Worm (Caenorhabditis elegans) whole organism, young adult: ENCODE data around the gene T02C12.5.
A peak's percentile ranks its signal among the peaks of the same experiment; 100 is the strongest.

Source experiments
- B0035.1 ChIP-seq: sonication (generic microtip); optimal IDR thresholded peaks from 2 replicates; lab custom pipeline; 2016; ENCODE audit warnings: missing genetic modification characterization, mild to moderate bottlenecking, missing compliant biosample characterization, missing genotype, missing genetic modification reagents
- F10E7.11 ChIP-seq: sonication (generic microtip); optimal IDR thresholded peaks from 2 replicates; lab custom pipeline; 2017; ENCODE audit warnings: mild to moderate bottlenecking, missing genetic modification characterization, moderate library complexity, missing compliant biosample characterization
- F23B12.7 ChIP-seq: sonication (generic microtip); optimal IDR thresholded peaks from 2 replicates; lab custom pipeline; 2017; ENCODE audit warnings: missing genetic modification characterization, mild to moderate bottlenecking, missing compliant biosample characterization, antibody characterized with exemption, moderate library complexity; ENCODE audit not compliant: insufficient read depth
- F52B5.7 ChIP-seq: sonication (generic microtip); optimal IDR thresholded peaks from 2 replicates; lab custom pipeline; 2016; ENCODE audit warnings: mild to moderate bottlenecking, missing genetic modification characterization, missing compliant biosample characterization
- F55B11.4 ChIP-seq: sonication (generic microtip); optimal IDR thresholded peaks from 2 replicates; lab custom pipeline; 2016; ENCODE audit warnings: missing compliant biosample characterization, missing genetic modification characterization, borderline replicate concordance; ENCODE audit not compliant: insufficient read depth
- K12H6.12 ChIP-seq: fragments of 200-800 bp; sonication (Bioruptor generic); optimal IDR thresholded peaks from 2 replicates; lab custom pipeline; 2018; ENCODE audit warnings: mild to moderate bottlenecking, missing genetic modification characterization, missing compliant biosample characterization
- Y79H2A.3 ChIP-seq: fragments of 200-800 bp; sonication (Bioruptor generic); conservative IDR thresholded peaks from 2 replicates; pipeline ENCODE4 v1.3.6; 2022; ENCODE audit warnings: missing genetic modification reagents, missing genetic modification characterization, missing compliant biosample characterization
- Y95B8A.8 ChIP-seq: fragments of 200-800 bp; sonication (Bioruptor generic); IDR thresholded peaks from 2 replicates; pipeline ENCODE4 v1.3.6; 2022; ENCODE audit warnings: missing genetic modification reagents, missing genetic modification characterization, missing compliant biosample characterization
- athp-1 ChIP-seq: sonication (generic microtip); optimal IDR thresholded peaks from 2 replicates; lab custom pipeline; 2017; ENCODE audit warnings: mild to moderate bottlenecking, missing genetic modification characterization, missing compliant biosample characterization
- attf-5 ChIP-seq: fragments of 200-800 bp; sonication (Bioruptor generic); optimal IDR thresholded peaks from 2 replicates; lab custom pipeline; 2018; ENCODE audit warnings: mild to moderate bottlenecking, missing genetic modification characterization, missing compliant biosample characterization
- ccch-3 ChIP-seq: fragments of 200-800 bp; sonication (Bioruptor generic); optimal IDR thresholded peaks from 2 replicates; lab custom pipeline; 2018; ENCODE audit warnings: mild to moderate bottlenecking, missing genetic modification characterization, missing compliant biosample characterization
- ceh-100 ChIP-seq: fragments of 200-800 bp; sonication (Bioruptor generic); IDR thresholded peaks from 2 replicates; pipeline ENCODE4 v1.3.6; 2022; ENCODE audit warnings: missing genetic modification reagents, missing genetic modification characterization, missing compliant biosample characterization
- ceh-27 ChIP-seq: fragments of 200-800 bp; sonication (Bioruptor generic); optimal IDR thresholded peaks from 2 replicates; lab custom pipeline; 2018; ENCODE audit warnings: mild to moderate bottlenecking, missing genetic modification characterization, moderate library complexity, missing compliant biosample characterization
- chd-7 ChIP-seq: sonication (generic microtip); optimal IDR thresholded peaks from 2 replicates; lab custom pipeline; 2016; ENCODE audit warnings: mild to moderate bottlenecking, missing genetic modification characterization, moderate library complexity, missing compliant biosample characterization
- dox-1 ChIP-seq: fragments of 200-800 bp; sonication (Bioruptor generic); IDR thresholded peaks from 2 replicates; pipeline ENCODE4 v1.3.6; 2022; ENCODE audit warnings: missing genetic modification reagents, missing genetic modification characterization, missing compliant biosample characterization
- efl-1 ChIP-seq: fragments of 150-350 bp; optimal IDR thresholded peaks from 2 replicates; lab custom pipeline; 2014; ENCODE audit warnings: missing biosample characterization, missing genetic modification reagents, missing genetic modification characterization
- egl-44 ChIP-seq: fragments of 200-800 bp; sonication (Bioruptor generic); IDR thresholded peaks from 2 replicates; pipeline ENCODE4 v1.3.6; 2022; ENCODE audit warnings: missing genetic modification reagents, missing genetic modification characterization, missing compliant biosample characterization
- egrh-3 ChIP-seq: fragments of 200-800 bp; sonication (Bioruptor generic); IDR thresholded peaks from 2 replicates; pipeline ENCODE4 v1.3.6; 2022; ENCODE audit warnings: missing genetic modification reagents, missing genetic modification characterization, missing compliant biosample characterization
- ets-4 ChIP-seq: fragments of 200-800 bp; sonication (Bioruptor generic); optimal IDR thresholded peaks from 2 replicates; lab custom pipeline; 2018; ENCODE audit warnings: mild to moderate bottlenecking, missing genetic modification characterization, missing compliant biosample characterization
- hmg-1.2 ChIP-seq: fragments of 200-800 bp; sonication (Bioruptor generic); IDR thresholded peaks from 2 replicates; pipeline ENCODE4 v1.3.6; 2022; ENCODE audit warnings: missing genetic modification reagents, missing genetic modification characterization, missing compliant biosample characterization
- hsf-1 ChIP-seq: fragments of 200-800 bp; sonication (Bioruptor generic); IDR thresholded peaks from 2 replicates; pipeline ENCODE4 v1.3.6; 2022; ENCODE audit warnings: missing genetic modification reagents, missing genetic modification characterization, missing compliant biosample characterization
- lag-1 ChIP-seq: fragments of 200-800 bp; sonication (Bioruptor generic); IDR thresholded peaks from 2 replicates; pipeline ENCODE4 v1.3.6; 2022; ENCODE audit warnings: missing genetic modification reagents, missing genetic modification characterization, missing compliant biosample characterization
- let-526 ChIP-seq: fragments of 200-800 bp; sonication (Bioruptor generic); IDR thresholded peaks from 2 replicates; pipeline ENCODE4 v1.3.6; 2022; ENCODE audit warnings: missing genetic modification reagents, missing genetic modification characterization, missing compliant biosample characterization
- lin-35 ChIP-seq, 3 experiments: fragments of 150-350 bp in 2 of 3; sonication (generic microtip) in 1 of 3; optimal IDR thresholded peaks; 2 replicates each; lab custom pipeline; 2014 to 2018; ENCODE audit warnings: missing biosample characterization in 3 of 3, missing genetic modification characterization in 3 of 3, missing genetic modification reagents in 3 of 3
- lin-54 ChIP-seq: fragments of 200-800 bp; sonication (Bioruptor generic); optimal IDR thresholded peaks from 2 replicates; lab custom pipeline; 2018; ENCODE audit warnings: mild to moderate bottlenecking, missing genetic modification characterization, missing compliant biosample characterization
- madf-10 ChIP-seq: sonication (generic microtip); optimal IDR thresholded peaks from 2 replicates; lab custom pipeline; 2016; ENCODE audit warnings: mild to moderate bottlenecking, missing genetic modification characterization, missing compliant biosample characterization
- madf-8 ChIP-seq: fragments of 200-800 bp; sonication (Bioruptor generic); conservative IDR thresholded peaks from 2 replicates; pipeline ENCODE4 v1.3.6; 2022; ENCODE audit warnings: missing genetic modification reagents, missing genetic modification characterization, missing compliant biosample characterization
- nfya-2 ChIP-seq: fragments of 200-800 bp; sonication (Bioruptor generic); IDR thresholded peaks from 2 replicates; pipeline ENCODE4 v1.3.6; 2022; ENCODE audit warnings: missing genetic modification reagents, missing genetic modification characterization, missing compliant biosample characterization
- nhr-179 ChIP-seq: sonication (generic microtip); optimal IDR thresholded peaks from 2 replicates; lab custom pipeline; 2016; ENCODE audit warnings: mild to moderate bottlenecking, missing genetic modification characterization, missing compliant biosample characterization
- nhr-27 ChIP-seq: fragments of 200-800 bp; sonication (Bioruptor generic); optimal IDR thresholded peaks from 2 replicates; lab custom pipeline; 2018; ENCODE audit warnings: mild to moderate bottlenecking, missing genetic modification characterization, moderate library complexity, missing compliant biosample characterization
- nhr-90 ChIP-seq: sonication (generic microtip); optimal IDR thresholded peaks from 2 replicates; lab custom pipeline; 2016; ENCODE audit warnings: missing genotype, mild to moderate bottlenecking, missing genetic modification characterization, missing compliant biosample characterization
- pbrm-1 ChIP-seq: fragments of 200-800 bp; sonication (Bioruptor generic); IDR thresholded peaks from 2 replicates; pipeline ENCODE4 v1.3.6; 2022; ENCODE audit warnings: missing genetic modification reagents, missing genetic modification characterization, missing compliant biosample characterization
- pha-4 ChIP-seq: fragments of 150-350 bp; sonication (generic microtip); optimal IDR thresholded peaks from 2 replicates; lab custom pipeline; 2014; ENCODE audit warnings: missing biosample characterization, missing genetic modification reagents, missing genetic modification characterization
- rcor-1 ChIP-seq: fragments of 200-800 bp; sonication (Bioruptor generic); IDR thresholded peaks from 2 replicates; pipeline ENCODE4 v1.3.6; 2022; ENCODE audit warnings: missing genetic modification reagents, missing genetic modification characterization, missing compliant biosample characterization
- repo-1 ChIP-seq: sonication (generic microtip); optimal IDR thresholded peaks from 2 replicates; lab custom pipeline; 2017; ENCODE audit warnings: mild to moderate bottlenecking, missing genetic modification characterization, missing compliant biosample characterization
- rpc-1 ChIP-seq, 2 experiments: fragments of 150-350 bp in 1 of 2; sonication (generic microtip) in 1 of 2; optimal IDR thresholded peaks; 2 replicates each; lab custom pipeline; 2014 to 2018; ENCODE audit warnings: missing biosample characterization in 1 of 2, missing genetic modification characterization in 1 of 2, missing genetic modification reagents in 1 of 2, missing genotype in 1 of 2
- snpc-1.1 ChIP-seq: sonication (generic microtip); optimal IDR thresholded peaks from 2 replicates; lab custom pipeline; 2017; ENCODE audit warnings: missing genetic modification characterization, mild to moderate bottlenecking, missing compliant biosample characterization, antibody characterized with exemption, moderate library complexity, missing genotype, missing genetic modification reagents; ENCODE audit not compliant: insufficient read depth
- snpc-4 ChIP-seq, 5 experiments: fragments of 150-350 bp in 1 of 5; sonication (generic microtip) in 4 of 5; optimal IDR thresholded peaks; 2 replicates each; lab custom pipeline; 2014 to 2018; ENCODE audit warnings: missing genetic modification characterization in 5 of 5, missing biosample characterization in 3 of 5, antibody characterized with exemption in 2 of 5, mild to moderate bottlenecking in 2 of 5, missing compliant biosample characterization in 2 of 5, missing genotype in 2 of 5, moderate library complexity in 2 of 5, missing genetic modification reagents in 1 of 5
- tbp1 ChIP-seq: fragments of 200-800 bp; sonication (Bioruptor generic); optimal IDR thresholded peaks from 2 replicates; lab custom pipeline; 2018; ENCODE audit warnings: mild to moderate bottlenecking, missing genetic modification characterization, missing compliant biosample characterization
- tbx-9 ChIP-seq: sonication (generic microtip); optimal IDR thresholded peaks from 2 replicates; lab custom pipeline; 2016; ENCODE audit warnings: borderline replicate concordance, missing genetic modification characterization, inconsistent platforms, missing compliant biosample characterization
- tlf-1 ChIP-seq: fragments of 200-800 bp; sonication (Bioruptor generic); optimal IDR thresholded peaks from 2 replicates; lab custom pipeline; 2018; ENCODE audit warnings: mild to moderate bottlenecking, missing genetic modification characterization, missing compliant biosample characterization
- unc-62 ChIP-seq: fragments of 150-350 bp; optimal IDR thresholded peaks from 2 replicates; lab custom pipeline; 2014; ENCODE audit warnings: missing biosample characterization, missing genetic modification reagents, missing genetic modification characterization
- xnd-1 ChIP-seq: sonication (generic microtip); optimal IDR thresholded peaks from 2 replicates; lab custom pipeline; 2016; ENCODE audit warnings: missing genotype, missing genetic modification reagents, missing genetic modification characterization, missing compliant biosample characterization
- ztf-22 ChIP-seq: fragments of 200-800 bp; sonication (Bioruptor generic); optimal IDR thresholded peaks from 2 replicates; lab custom pipeline; 2018; ENCODE audit warnings: mild to moderate bottlenecking, missing genetic modification characterization, moderate library complexity, missing compliant biosample characterization
- ztf-28 ChIP-seq: fragments of 200-800 bp; sonication (Bioruptor generic); IDR thresholded peaks from 2 replicates; pipeline ENCODE4 v1.3.6; 2022; ENCODE audit warnings: missing genetic modification reagents, missing genetic modification characterization, missing compliant biosample characterization
- ztf-3 ChIP-seq: fragments of 200-800 bp; sonication (Bioruptor generic); optimal IDR thresholded peaks from 2 replicates; lab custom pipeline; 2018; ENCODE audit warnings: mild to moderate bottlenecking, missing genetic modification characterization, missing compliant biosample characterization

T02C12.5 gene

DNA sequence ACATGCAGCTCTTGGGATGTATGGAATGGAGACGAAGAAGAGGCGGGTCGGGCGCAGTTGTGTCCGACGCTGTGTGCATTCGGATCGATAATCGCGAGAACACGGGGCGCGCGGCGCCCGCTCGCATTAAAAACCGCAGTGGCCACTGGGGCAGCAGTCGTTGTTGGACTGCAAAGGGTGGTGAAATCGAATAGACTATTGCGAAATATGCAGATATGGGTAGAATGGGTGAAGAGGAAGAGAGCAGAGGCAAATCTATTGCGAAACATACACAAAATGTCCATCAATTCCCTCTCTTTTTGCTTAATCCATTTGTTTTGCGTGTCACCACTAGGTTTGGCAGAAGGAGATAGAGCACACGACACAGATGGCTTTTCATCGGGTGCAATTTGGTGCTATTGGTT lies 9.9 kb downstream of the T02C12.5 start (continued):
- 0 out of 2 replicates have a peak, but pooled peaks have one; percentile 12 for TF ChIP-seq rcor-1 (GFP tag; lab: Robert Waterston, UW)
- TF ChIP-seq nhr-27 (tag; lab: Kevin White, UChicago) = peak; percentile 67
- peak; percentile 2 for TF ChIP-seq athp-1
- peak; percentile 78 for TF ChIP-seq madf-10 (tag; lab: Kevin White, UChicago)
- no peak for TF ChIP-seq tbx-9 (tag; lab: Kevin White, UChicago)
- no peak for TF ChIP-seq egrh-3
- peak; percentile 48; the same call in 1 of the 2 replicates for TF ChIP-seq Y95B8A.8
- TF ChIP-seq hmg-1.2 (GFP tag; lab: Robert Waterston, UW) = peak; percentile 30
- no peak for TF ChIP-seq F10E7.11 (tag; lab: Kevin White, UChicago)
- peak in 1 of 3 experiments; percentile 55 for TF ChIP-seq lin-35 (GFP tag; optimal IDR thresholded peaks at IDR 0.05; lab: Kevin White, UChicago)
- TF ChIP-seq tbp1 (GFP tag; lab: Kevin White, UChicago) = no peak
- peak; percentile 17 for TF ChIP-seq snpc-4 (GFP tag; optimal IDR thresholded peaks at IDR 0.05; lab: Kevin White, UChicago)
- peak in 3 of 4 experiments; percentile 27 to 61 (median 41) for TF ChIP-seq snpc-4 (tag; optimal IDR thresholded peaks at IDR 0.05; lab: Kevin White, UChicago)
- no peak for TF ChIP-seq Y79H2A.3 (GFP tag; lab: Robert Waterston, UW)
- no peak for TF ChIP-seq tlf-1 (GFP tag; lab: Kevin White, UChicago)
- TF ChIP-seq F52B5.7 (tag; lab: Kevin White, UChicago) = no peak
- peak; percentile 86 for TF ChIP-seq attf-5
- no peak for TF ChIP-seq lag-1 (GFP tag; lab: Robert Waterston, UW)
- TF ChIP-seq F55B11.4 = no peak
- no peak for TF ChIP-seq nhr-179 (tag; lab: Kevin White, UChicago)
- peak; percentile 7 for TF ChIP-seq nhr-90
- no peak for TF ChIP-seq ztf-3 (GFP tag; lab: Kevin White, UChicago)
- TF ChIP-seq ztf-28 (GFP tag; lab: Robert Waterston, UW) = no peak
- no peak for TF ChIP-seq lin-54 (GFP tag; lab: Kevin White, UChicago)
- TF ChIP-seq unc-62 (GFP tag; lab: Kevin White, UChicago) = peak; percentile 76
- TF ChIP-seq ceh-27 (GFP tag; lab: Kevin White, UChicago) = peak; percentile 64
- no peak for TF ChIP-seq pha-4 (tag; lab: Kevin White, UChicago)
- TF ChIP-seq ets-4 (GFP tag; lab: Kevin White, UChicago) = no peak
- TF ChIP-seq ccch-3 (GFP tag; lab: Kevin White, UChicago) = no peak
- TF ChIP-seq egl-44 (GFP tag; lab: Robert Waterston, UW) = no peak
- TF ChIP-seq B0035.1 (tag; lab: Kevin White, UChicago) = no peak
- TF ChIP-seq xnd-1 = no peak
- TF ChIP-seq madf-8 = no peak
- no peak for TF ChIP-seq let-526 (GFP tag; lab: Robert Waterston, UW)
- no peak for TF ChIP-seq nfya-2 (GFP tag; lab: Robert Waterston, UW)
- no peak for TF ChIP-seq hsf-1 (GFP tag; lab: Robert Waterston, UW)
- TF ChIP-seq ceh-100 (GFP tag; lab: Robert Waterston, UW) = no peak
- no peak for TF ChIP-seq ztf-22 (GFP tag; lab: Kevin White, UChicago)
- peak; percentile 83 for TF ChIP-seq K12H6.12 (tag; lab: Kevin White, UChicago)
- peak; percentile 51; the same call in 1 of the 2 replicates for TF ChIP-seq dox-1 (GFP tag; lab: Robert Waterston, UW)
- no peak for TF ChIP-seq efl-1 (GFP tag; lab: Kevin White, UChicago)
- peak; percentile 8 for TF ChIP-seq repo-1 (tag; lab: Kevin White, UChicago)
- no peak for TF ChIP-seq rpc-1 (optimal IDR thresholded peaks at IDR 0.05; lab: Kevin White, UChicago)
- TF ChIP-seq rpc-1 (tag; optimal IDR thresholded peaks at IDR 0.05; lab: Kevin White, UChicago) = no peak
- TF ChIP-seq snpc-1.1 (tag; lab: Kevin White, UChicago) = no peak
- TF ChIP-seq pbrm-1 (GFP tag; lab: Robert Waterston, UW) = peak; percentile 53; the same call in 1 of the 2 replicates
- TF ChIP-seq F23B12.7 (tag; lab: Kevin White, UChicago) = no peak
- TF ChIP-seq chd-7 (tag; lab: Kevin White, UChicago) = no peak
